Worm (Caenorhabditis elegans) whole organism, young adult: ENCODE data around the gene mtq-2.

Source experiments
- B0019.2 ChIP-seq: fragments of 200-800 bp; sonication (Bioruptor generic); conservative IDR thresholded peaks from 2 replicates; pipeline ENCODE4 v1.3.6; 2022; ENCODE audit warnings: missing genetic modification reagents, missing genetic modification characterization, missing compliant biosample characterization
- T07F8.4 ChIP-seq: sonication (generic microtip); optimal IDR thresholded peaks from 2 replicates; lab custom pipeline; 2016; ENCODE audit warnings: mild to moderate bottlenecking, missing genetic modification characterization, moderate library complexity, missing compliant biosample characterization
- athp-1 ChIP-seq: sonication (generic microtip); optimal IDR thresholded peaks from 2 replicates; lab custom pipeline; 2017; ENCODE audit warnings: mild to moderate bottlenecking, missing genetic modification characterization, missing compliant biosample characterization
- lir-1 ChIP-seq: fragments of 200-800 bp; sonication (Bioruptor generic); conservative IDR thresholded peaks from 2 replicates; pipeline ENCODE4 v1.3.6; 2022; ENCODE audit warnings: missing genetic modification reagents, missing genetic modification characterization, missing compliant biosample characterization
- lsl-1 ChIP-seq: fragments of 200-800 bp; sonication (Bioruptor generic); optimal IDR thresholded peaks from 2 replicates; lab custom pipeline; 2018; ENCODE audit warnings: mild to moderate bottlenecking, missing genetic modification characterization, moderate library complexity, missing compliant biosample characterization
- madf-3 ChIP-seq: fragments of 200-800 bp; sonication (Bioruptor generic); IDR thresholded peaks from 2 replicates; pipeline ENCODE4 v1.3.6; 2022; ENCODE audit warnings: missing genetic modification reagents, missing genetic modification characterization, missing compliant biosample characterization
- nhr-80 ChIP-seq: sonication (generic microtip); optimal IDR thresholded peaks from 2 replicates; lab custom pipeline; 2016; ENCODE audit warnings: missing genetic modification characterization, missing compliant biosample characterization
- pha-4 ChIP-seq: fragments of 150-350 bp; sonication (generic microtip); optimal IDR thresholded peaks from 2 replicates; lab custom pipeline; 2014; ENCODE audit warnings: missing biosample characterization, missing genetic modification reagents, missing genetic modification characterization

ce11 chrII:2216940-2217664, 27.8 kb upstream of the mtq-2 start:
- TF ChIP-seq athp-1 (tag; lab: Kevin White, UChicago) (no peak), B0019.2 (GFP tag; lab: Robert Waterston, UW) (no peak), T07F8.4 (no peak), lsl-1 (GFP tag; lab: Kevin White, UChicago) (no peak), pha-4 (tag; lab: Kevin White, UChicago) (no peak), nhr-80 (no peak), madf-3 (no peak), lir-1 (GFP tag; lab: Robert Waterston, UW) (no peak)
